Worm (Caenorhabditis elegans) whole organism, L4/young adult: ENCODE measurements around the gene nit-1.

Source experiments
- W03F9.2 ChIP-seq: fragments of 150-350 bp; optimal IDR thresholded peaks from 2 replicates; lab custom pipeline; 2014; ENCODE audit warnings: missing biosample characterization, missing genetic modification characterization
- him-1 ChIP-seq: sonication (generic microtip); optimal IDR thresholded peaks from 2 replicates; lab custom pipeline; 2016; ENCODE audit warnings: missing genotype, missing genetic modification reagents, missing genetic modification characterization, missing compliant biosample characterization

ce11 chrIII:3889896-3890295, 32.1 kb upstream of the nit-1 start:
- TF ChIP-seq W03F9.2 (tag; lab: Kevin White, UChicago), result no peak
- TF ChIP-seq him-1 (tag; lab: Kevin White, UChicago), result no peak
